Worm (Caenorhabditis elegans): Measurements from ENCODE around the gene C49C8.5.

ce11 chrIV:8626294-8626693 is 27.2 kb downstream of the C49C8.5 start:
- no peak for TF ChIP-seq skn-1 (tag; optimal IDR thresholded peaks at IDR 0.05)
- no peak for TF ChIP-seq zag-1 (tag; optimal IDR thresholded peaks at IDR 0.05)
- no peak for TF ChIP-seq lin-13 (GFP tag; optimal IDR thresholded peaks at IDR 0.05)
- no peak for TF ChIP-seq nhr-237 (tag; optimal IDR thresholded peaks at IDR 0.05)
- no peak for TF ChIP-seq aly-2 (tag; optimal IDR thresholded peaks at IDR 0.05)
- no peak for TF ChIP-seq nhr-42 (GFP tag; IDR thresholded peaks at IDR 0.05)
- TF ChIP-seq ama-1 (optimal IDR thresholded peaks at IDR 0.05), result no peak
- TF ChIP-seq egl-27 (tag; optimal IDR thresholded peaks at IDR 0.05), result no peak
